Worm (Caenorhabditis elegans) whole organism, young adult: ENCODE measurements around the gene T19D12.9.

Experiments
- ama-1 ChIP-seq, 3 experiments: fragments of 150-350 bp in 1 of 3; sonication (generic microtip) in 2 of 3; optimal IDR thresholded peaks; 2 replicates each; lab custom pipeline; 2014 to 2018; ENCODE audit warnings: missing biosample characterization in 2 of 3, missing genetic modification characterization in 2 of 3, missing genetic modification reagents in 2 of 3
- ets-4 ChIP-seq: fragments of 200-800 bp; sonication (Bioruptor generic); optimal IDR thresholded peaks from 2 replicates; lab custom pipeline; 2018; ENCODE audit warnings: mild to moderate bottlenecking, missing genetic modification characterization, missing compliant biosample characterization
- lir-1 ChIP-seq: fragments of 200-800 bp; sonication (Bioruptor generic); conservative IDR thresholded peaks from 2 replicates; pipeline ENCODE4 v1.3.6; 2022; ENCODE audit warnings: missing genetic modification reagents, missing genetic modification characterization, missing compliant biosample characterization
- nhr-80 ChIP-seq: sonication (generic microtip); optimal IDR thresholded peaks from 2 replicates; lab custom pipeline; 2016; ENCODE audit warnings: missing genetic modification characterization, missing compliant biosample characterization
- snpc-3.4 ChIP-seq: sonication (generic microtip); optimal IDR thresholded peaks from 2 replicates; lab custom pipeline; 2017; ENCODE audit warnings: missing genetic modification characterization, mild to moderate bottlenecking, missing compliant biosample characterization, antibody characterized with exemption, moderate library complexity, missing genotype, missing genetic modification reagents
- tlf-1 ChIP-seq: fragments of 200-800 bp; sonication (Bioruptor generic); optimal IDR thresholded peaks from 2 replicates; lab custom pipeline; 2018; ENCODE audit warnings: mild to moderate bottlenecking, missing genetic modification characterization, missing compliant biosample characterization

ce11 chrII:6616135-6616534, 38.0 kb downstream of the T19D12.9 start:
- no peak for TF ChIP-seq lir-1 (GFP tag; lab: Robert Waterston, UW)
- TF ChIP-seq snpc-3.4 (tag; lab: Kevin White, UChicago) = no peak
- TF ChIP-seq ets-4 (GFP tag; lab: Kevin White, UChicago) = no peak
- peak; percentile 56 for TF ChIP-seq nhr-80 (tag; lab: Kevin White, UChicago)
- TF ChIP-seq tlf-1 (GFP tag; lab: Kevin White, UChicago) = no peak
- no peak for TF ChIP-seq ama-1 (optimal IDR thresholded peaks at IDR 0.05; lab: Kevin White, UChicago)
- no peak for TF ChIP-seq ama-1 (GFP tag; optimal IDR thresholded peaks at IDR 0.05; lab: Kevin White, UChicago)
